Worm (Caenorhabditis elegans) whole organism, late embryonic: Measurements from ENCODE around the gene coh-1.

Experiments used
- elt-2 ChIP-seq: sonication (generic microtip); optimal IDR thresholded peaks from 2 replicates; lab custom pipeline; 2016; ENCODE audit warnings: missing genetic modification reagents, missing genetic modification characterization, missing compliant biosample characterization
- nhr-11 ChIP-seq: fragments of 150-350 bp; optimal IDR thresholded peaks from 2 replicates; lab custom pipeline; 2014; ENCODE audit warnings: missing biosample characterization, missing genetic modification characterization
- npax-4 ChIP-seq: sonication (generic microtip); optimal IDR thresholded peaks from 2 replicates; lab custom pipeline; 2016; ENCODE audit warnings: missing genetic modification characterization, missing compliant biosample characterization
- odd-2 ChIP-seq: sonication (generic microtip); optimal IDR thresholded peaks from 2 replicates; lab custom pipeline; 2017; ENCODE audit warnings: antibody characterized with exemption, mild to moderate bottlenecking, missing genetic modification characterization, missing compliant biosample characterization

DNA sequence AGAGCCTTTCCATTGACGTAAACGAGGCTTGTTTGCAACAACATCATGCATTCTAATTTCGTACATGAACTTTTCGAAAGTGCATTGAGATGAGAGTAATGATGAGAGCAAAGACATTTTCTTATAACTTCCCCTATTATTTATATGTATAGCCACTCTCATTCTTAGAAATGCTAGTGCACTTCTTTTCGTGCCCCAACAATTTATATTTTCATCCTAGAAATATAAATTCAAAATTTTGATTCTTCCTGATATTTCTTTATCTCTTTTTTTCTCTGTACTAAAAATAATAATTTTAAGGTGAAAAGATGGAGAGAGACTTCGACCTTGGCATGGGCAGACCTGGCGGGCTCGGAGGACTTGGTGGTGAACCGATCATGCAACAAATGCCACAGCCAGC is 4.1 kb upstream of the coh-1 start, which contains the start of gene mek-1:
- TF ChIP-seq npax-4 (tag; lab: Kevin White, UChicago): no peak
- no peak for TF ChIP-seq nhr-11 (tag; lab: Kevin White, UChicago)
- no peak for TF ChIP-seq odd-2
- no peak for TF ChIP-seq elt-2 (tag; lab: Kevin White, UChicago)
